Worm (Caenorhabditis elegans): ENCODE data around the gene cyp-34A5.

DNA sequence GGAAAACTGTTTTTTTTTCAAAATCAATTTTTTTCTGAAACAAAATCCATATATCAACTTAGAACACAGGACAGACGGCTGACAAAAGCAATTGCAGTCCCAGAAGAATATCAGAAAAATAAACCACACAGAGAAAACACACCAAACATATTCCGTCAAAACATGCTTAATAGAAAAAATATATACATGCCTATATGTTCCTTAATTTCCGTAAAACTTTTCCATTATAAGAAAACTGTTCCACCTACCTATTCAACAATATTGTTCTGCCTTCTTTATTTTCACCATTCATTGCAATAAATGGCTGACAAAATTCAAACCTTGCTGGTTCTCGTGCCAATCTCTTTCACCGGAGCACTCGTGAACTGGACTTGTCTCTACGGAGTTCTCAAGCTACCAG is 26.2 kb downstream of the cyp-34A5 start, which contains the start of gene srx-63:
- TF ChIP-seq him-1 (tag; optimal IDR thresholded peaks at IDR 0.05), result no peak
- TF ChIP-seq dao-5 (tag; optimal IDR thresholded peaks at IDR 0.05), result no peak
